Worm (Caenorhabditis elegans): ENCODE data around the gene best-5.
A peak's percentile ranks its signal among the peaks of the same experiment; 100 is the strongest.

best-5 gene

ce11 chrIII:9733333-9733732 lies 43.3 kb upstream of the best-5 start (continued):
- TF ChIP-seq lin-13 (GFP tag; optimal IDR thresholded peaks at IDR 0.05) (no peak), unc-86 (tag; optimal IDR thresholded peaks at IDR 0.05) (no peak), Y116A8C.19 (tag; optimal IDR thresholded peaks at IDR 0.05; ENCODE audit: borderline replicate concordance) (no peak), swsn-7 (tag; optimal IDR thresholded peaks at IDR 0.05) (no peak), ama-1 (optimal IDR thresholded peaks at IDR 0.05) (no peak), tbx-2 (tag; optimal IDR thresholded peaks at IDR 0.05) (no peak), mab-9 (GFP tag; IDR thresholded peaks at IDR 0.05) (no peak), snu-23 (GFP tag; optimal IDR thresholded peaks at IDR 0.05) (peak; percentile 22), fkh-8 (tag; optimal IDR thresholded peaks at IDR 0.05) (no peak), jun-1 (tag; optimal IDR thresholded peaks at IDR 0.05) (no peak), nhr-90 (tag; optimal IDR thresholded peaks at IDR 0.05; ENCODE audit: poor library complexity) (no peak), dsc-1 (tag; optimal IDR thresholded peaks at IDR 0.05) (no peak), nhr-85 (tag) (peak; percentile 74), nhr-77 (tag; optimal IDR thresholded peaks at IDR 0.05) (no peak), elt-3 (tag; optimal IDR thresholded peaks at IDR 0.05) (peak in 1 of 6 experiments; percentile 27), hpl-2 (GFP tag; optimal IDR thresholded peaks at IDR 0.05) (no peak), alr-1 (tag; optimal IDR thresholded peaks at IDR 0.05; ENCODE audit: borderline replicate concordance) (no peak), aly-2 (tag; optimal IDR thresholded peaks at IDR 0.05) (no peak), xbp-1 (tag; optimal IDR thresholded peaks at IDR 0.05) (no peak), nhr-71 (tag; optimal IDR thresholded peaks at IDR 0.05) (no peak), nhr-237 (tag; optimal IDR thresholded peaks at IDR 0.05) (no peak), nhr-76 (tag; optimal IDR thresholded peaks at IDR 0.05) (no peak)

DNA sequence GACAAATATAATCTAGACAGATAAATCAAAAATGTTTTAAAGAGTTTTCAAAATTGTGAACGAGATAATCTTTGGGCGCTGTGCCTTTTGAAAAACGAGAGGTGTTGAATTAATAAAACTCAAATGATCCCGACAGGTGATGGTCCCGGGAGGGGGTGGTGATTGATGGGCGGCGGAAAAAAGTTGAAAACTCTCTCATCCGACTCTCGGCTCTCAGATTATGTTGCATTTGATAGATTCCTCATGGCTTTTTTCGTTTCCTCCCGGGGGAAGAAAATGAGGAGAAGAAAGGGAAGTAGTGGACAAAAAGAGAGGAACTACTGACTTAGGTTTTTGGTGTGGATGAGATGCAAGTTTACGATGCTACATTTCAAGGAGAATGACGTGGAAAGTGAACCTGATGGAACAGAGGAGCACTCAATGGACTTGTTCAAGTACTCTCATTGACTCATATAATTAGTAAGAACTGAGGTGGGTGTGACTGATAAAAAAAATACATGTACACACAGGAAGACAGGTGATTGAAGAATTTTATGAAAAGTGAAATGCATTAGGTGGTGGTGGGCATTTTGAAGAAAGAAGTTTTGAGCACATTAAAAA lies 41.4 kb upstream of the best-5 start:
- TF ChIP-seq rnt-1 (tag; optimal IDR thresholded peaks at IDR 0.05) (peak; percentile 74), elt-2 (tag; optimal IDR thresholded peaks at IDR 0.05) (no peak), dsc-1 (tag; optimal IDR thresholded peaks at IDR 0.05) (peak; percentile 75), ama-1 (optimal IDR thresholded peaks at IDR 0.05) (no peak), nhr-20 (tag; optimal IDR thresholded peaks at IDR 0.05) (peak; percentile 20), snu-23 (GFP tag; optimal IDR thresholded peaks at IDR 0.05) (peak; percentile 19), swsn-7 (tag; optimal IDR thresholded peaks at IDR 0.05) (peak; percentile 24), ztf-11 (tag; optimal IDR thresholded peaks at IDR 0.05) (no peak), nhr-85 (tag) (peak; percentile 9), lsy-2 (tag; optimal IDR thresholded peaks at IDR 0.05) (peak; percentile 1 to 7), nhr-77 (tag; optimal IDR thresholded peaks at IDR 0.05) (no peak), efl-1 (optimal IDR thresholded peaks at IDR 0.05) (no peak), efl-1 (GFP tag; optimal IDR thresholded peaks at IDR 0.05 in 1 of 2) (peak in 1 of 2 experiments; percentile 3), sptf-1 (tag; optimal IDR thresholded peaks at IDR 0.05) (no peak), nhr-71 (tag; optimal IDR thresholded peaks at IDR 0.05) (peak; percentile 60), skn-1 (tag; optimal IDR thresholded peaks at IDR 0.05) (no peak), lin-39 (tag; optimal IDR thresholded peaks at IDR 0.05) (peak; percentile 51), lin-13 (GFP tag; optimal IDR thresholded peaks at IDR 0.05) (no peak), lin-14 (GFP tag; optimal IDR thresholded peaks at IDR 0.05) (peak; percentile 90)

DNA sequence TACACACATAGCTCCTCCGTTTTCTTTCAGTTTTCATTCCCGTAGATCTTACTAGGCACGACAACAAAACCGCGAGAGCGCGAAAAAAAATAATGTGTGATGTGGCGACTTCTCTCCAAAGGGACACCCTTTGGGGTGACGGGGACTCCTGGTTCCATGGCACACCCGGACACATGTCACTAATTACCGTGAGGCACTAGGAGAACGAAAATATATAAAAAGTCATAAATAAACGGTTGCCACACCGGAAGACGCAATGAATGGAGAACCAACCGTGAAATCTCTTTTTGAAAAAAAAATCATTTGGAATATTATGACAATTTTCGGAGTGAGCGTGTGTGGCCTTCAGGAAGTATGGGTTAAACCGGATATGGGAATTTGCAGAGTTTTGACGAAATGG lies 40.4 kb upstream of the best-5 start:
- peak; percentile 53 for TF ChIP-seq dsc-1 (tag; optimal IDR thresholded peaks at IDR 0.05)
- no peak for TF ChIP-seq ceh-63 (GFP tag; optimal IDR thresholded peaks at IDR 0.05)
- no peak for TF ChIP-seq efl-1 (optimal IDR thresholded peaks at IDR 0.05)
- peak in 1 of 2 experiments; percentile 42 for TF ChIP-seq efl-1 (GFP tag; optimal IDR thresholded peaks at IDR 0.05 in 1 of 2)
- no peak for TF ChIP-seq skn-1 (tag; optimal IDR thresholded peaks at IDR 0.05)

DNA sequence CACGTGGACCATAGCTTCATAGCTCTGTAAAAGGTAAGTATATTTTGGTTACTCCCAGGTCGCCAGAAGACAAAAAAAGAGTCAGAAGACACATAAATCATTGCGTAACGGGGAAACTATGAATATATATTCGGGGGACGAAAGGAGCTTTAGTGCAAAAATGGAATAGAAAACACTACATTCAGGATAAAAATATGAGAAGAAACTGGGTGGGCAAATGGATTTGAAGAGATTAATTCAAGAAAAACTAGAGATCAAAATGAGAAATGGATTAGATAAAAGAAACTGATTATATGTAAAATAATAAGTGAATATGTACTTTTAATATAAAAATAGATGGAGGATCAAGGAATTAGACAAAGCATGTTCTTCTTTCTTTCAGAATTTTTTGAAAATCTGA lies 37.4 kb upstream of the best-5 start, which contains the start of gene C07A9.12:
Gene C07A9.12, minus strand, starts transcription at position 101 of the 400 bp plus-strand sequence.
- TF ChIP-seq nhr-19 (GFP tag; conservative IDR thresholded peaks at IDR 0.05): no peak
- TF ChIP-seq dsc-1 (tag; optimal IDR thresholded peaks at IDR 0.05): peak; percentile 3
- no peak for TF ChIP-seq snu-23 (GFP tag; optimal IDR thresholded peaks at IDR 0.05)
- no peak for TF ChIP-seq grh-1 (GFP tag; IDR thresholded peaks at IDR 0.05)
- TF ChIP-seq lin-13 (GFP tag; optimal IDR thresholded peaks at IDR 0.05): no peak
- TF ChIP-seq ztf-11 (tag; optimal IDR thresholded peaks at IDR 0.05): no peak

All from whole organism, L1 larva.